Fruit fly (Drosophila melanogaster) whole organism, embryonic: ENCODE measurements around the gene CG42541.
"Not testable (repeated sequence)": the region's sequence is repeated elsewhere in the genome, so short reads cannot be mapped to it uniquely, and the experiment has no call there.

Experiments used
- Awh ChIP-seq: fragments of 200-800 bp; sonication (Bioruptor generic); IDR thresholded peaks from 2 replicates; pipeline ENCODE4, ENCODE4 v1.3.6; 2022; ENCODE audit warnings: missing biosample characterization, missing genetic modification characterization
- BEAF-32 ChIP-seq: fragments of 200-800 bp; sonication (Bioruptor generic); optimal IDR thresholded peaks from 3 replicates; lab custom pipeline; 2017; ENCODE audit warnings: missing biosample characterization, missing genetic modification characterization, mild to moderate bottlenecking, moderate library complexity, missing genetic modification reagents
- Bgb ChIP-seq: fragments of 200-800 bp; sonication (Bioruptor generic); IDR thresholded peaks from 2 replicates; pipeline ENCODE4 v1.3.6; 2022; ENCODE audit warnings: missing biosample characterization, missing genetic modification characterization; ENCODE audit not compliant: partially characterized antibody
- CG10543 ChIP-seq: fragments of 200-800 bp; sonication (Bioruptor generic); optimal IDR thresholded peaks from 3 replicates; lab custom pipeline; 2017; ENCODE audit warnings: missing biosample characterization, mild to moderate bottlenecking, missing genetic modification characterization, moderate library complexity
- CG10565 ChIP-seq: fragments of 200-800 bp; sonication (Bioruptor generic); optimal IDR thresholded peaks from 3 replicates; lab custom pipeline; 2016; ENCODE audit warnings: missing biosample characterization, mild to moderate bottlenecking, missing genetic modification characterization
- CG11398 ChIP-seq: fragments of 200-800 bp; sonication (Bioruptor generic); optimal IDR thresholded peaks from 2 replicates; lab custom pipeline; 2016; ENCODE audit warnings: missing biosample characterization, missing genetic modification characterization
- CG1233 ChIP-seq: fragments of 200-800 bp; sonication (Bioruptor generic); optimal IDR thresholded peaks from 4 replicates; lab custom pipeline; 2018; ENCODE audit warnings: missing biosample characterization, mild to moderate bottlenecking, missing genetic modification characterization
- CG13287 ChIP-seq: fragments of 200-800 bp; sonication (Bioruptor generic); IDR thresholded peaks from 2 replicates; pipeline ENCODE4 v1.3.6; 2022; ENCODE audit warnings: missing biosample characterization, missing genetic modification characterization; ENCODE audit not compliant: partially characterized antibody
- CG13624 ChIP-seq: fragments of 200-800 bp; sonication (Bioruptor generic); optimal IDR thresholded peaks from 2 replicates; lab custom pipeline; 2016; ENCODE audit warnings: missing biosample characterization, missing genetic modification characterization
- CG1603 ChIP-seq: fragments of 200-800 bp; sonication (Bioruptor generic); optimal IDR thresholded peaks from 2 replicates; lab custom pipeline; 2019; ENCODE audit warnings: missing biosample characterization, mild to moderate bottlenecking, missing genetic modification characterization, moderate library complexity
- CG2116 ChIP-seq: fragments of 200-800 bp; sonication (Bioruptor generic); optimal IDR thresholded peaks from 3 replicates; lab custom pipeline; 2018; ENCODE audit warnings: missing biosample characterization, mild to moderate bottlenecking, missing genetic modification characterization
- CG32767 ChIP-seq: fragments of 200-800 bp; sonication (Bioruptor generic); IDR thresholded peaks from 2 replicates; pipeline ENCODE4 v1.3.6; 2022; ENCODE audit warnings: missing biosample characterization, missing genetic modification characterization
- CG33213 ChIP-seq: fragments of 200-800 bp; sonication (Bioruptor generic); optimal IDR thresholded peaks from 3 replicates; lab custom pipeline; 2016; ENCODE audit warnings: missing biosample characterization, missing genetic modification characterization
- CG6791 ChIP-seq: fragments of 200-800 bp; sonication (Bioruptor generic); IDR thresholded peaks from 3 replicates; pipeline ENCODE4 v1.3.6; 2022; ENCODE audit warnings: missing biosample characterization, missing genetic modification characterization; ENCODE audit not compliant: partially characterized antibody
- CG7372 ChIP-seq: fragments of 200-800 bp; sonication (Bioruptor generic); IDR thresholded peaks from 2 replicates; pipeline ENCODE4 v1.3.6; 2022; ENCODE audit warnings: missing biosample characterization, missing genetic modification characterization
- CG7928 ChIP-seq: fragments of 200-800 bp; sonication (Bioruptor generic); optimal IDR thresholded peaks from 2 replicates; lab custom pipeline; 2017; ENCODE audit warnings: missing biosample characterization, mild to moderate bottlenecking, missing genetic modification characterization
- Doc3 ChIP-seq: fragments of 200-800 bp; sonication (Bioruptor generic); IDR thresholded peaks from 3 replicates; pipeline ENCODE4 v1.3.6; 2022; ENCODE audit warnings: missing biosample characterization, missing genetic modification characterization; ENCODE audit not compliant: partially characterized antibody
- Dref ChIP-seq: fragments of 200-800 bp; sonication (Bioruptor generic); IDR thresholded peaks from 2 replicates; pipeline ENCODE4 v1.3.6; 2022; ENCODE audit warnings: missing biosample characterization, missing genetic modification characterization
- Drgx ChIP-seq: fragments of 200-800 bp; sonication (Bioruptor generic); IDR thresholded peaks from 2 replicates; pipeline ENCODE4 v1.3.6; 2022; ENCODE audit warnings: missing biosample characterization, missing genetic modification characterization
- E2f2 ChIP-seq: fragments of 200-800 bp; sonication (Bioruptor generic); IDR thresholded peaks from 2 replicates; pipeline ENCODE4 v1.3.6; 2022; ENCODE audit warnings: missing biosample characterization, missing genetic modification characterization
- Ets97D ChIP-seq: fragments of 200-800 bp; sonication (Bioruptor generic); optimal IDR thresholded peaks from 3 replicates; lab custom pipeline; 2016; ENCODE audit warnings: missing biosample characterization, missing genetic modification characterization
- Hsf ChIP-seq: fragments of 200-800 bp; sonication (Bioruptor generic); optimal IDR thresholded peaks from 3 replicates; lab custom pipeline; 2016; ENCODE audit warnings: missing biosample characterization, missing genetic modification characterization
- Lhr ChIP-seq: fragments of 200-800 bp; sonication (Bioruptor generic); optimal IDR thresholded peaks from 3 replicates; lab custom pipeline; 2017; ENCODE audit warnings: mild to moderate bottlenecking, missing biosample characterization, missing genetic modification reagents, missing genetic modification characterization
- MESR4 ChIP-seq: fragments of 200-800 bp; sonication (Bioruptor generic); optimal IDR thresholded peaks from 2 replicates; lab custom pipeline; 2018; ENCODE audit warnings: missing biosample characterization, mild to moderate bottlenecking, missing genetic modification characterization, moderate library complexity
- Med ChIP-seq: fragments of 200-800 bp; sonication (Bioruptor generic); peaks from one replicate; lab custom pipeline; 2016; ENCODE audit warnings: missing biosample characterization, missing genetic modification characterization, mild to moderate bottlenecking, inconsistent platforms, moderate library complexity
- Nf-YC ChIP-seq: fragments of 200-800 bp; optimal IDR thresholded peaks from 3 replicates; lab custom pipeline; 2019; ENCODE audit warnings: missing biosample characterization, mild to moderate bottlenecking, missing genetic modification characterization, moderate library complexity
- Trl ChIP-seq, 3 experiments: fragments of >200 bp in 2 of 3; fragments of 200-800 bp in 1 of 3; sonication (Bioruptor generic) in 1 of 3; optimal IDR thresholded peaks; 2 replicates in 1 of 3; 3 replicates in 2 of 3; lab custom pipeline; 2016 to 2017; ENCODE audit warnings: missing biosample characterization in 1 of 3, missing genetic modification characterization in 1 of 3
- YL-1 ChIP-seq: fragments of 200-800 bp; sonication (Bioruptor generic); optimal IDR thresholded peaks from 3 replicates; lab custom pipeline; 2017; ENCODE audit warnings: missing biosample characterization, mild to moderate bottlenecking, missing genetic modification characterization
- amos ChIP-seq: fragments of 200-800 bp; sonication (Bioruptor generic); IDR thresholded peaks from 2 replicates; pipeline ENCODE4 v1.3.6; 2022; ENCODE audit warnings: missing biosample characterization, missing genetic modification characterization; ENCODE audit not compliant: partially characterized antibody
- ara ChIP-seq: fragments of 200-800 bp; sonication (Bioruptor generic); IDR thresholded peaks from 2 replicates; pipeline ENCODE4 v1.3.6; 2022; ENCODE audit warnings: missing biosample characterization, missing genetic modification characterization
- az2 ChIP-seq: fragments of 200-800 bp; sonication (Bioruptor generic); optimal IDR thresholded peaks from 3 replicates; lab custom pipeline; 2016; ENCODE audit warnings: missing biosample characterization, missing genetic modification characterization
- hbn ChIP-seq: fragments of 200-800 bp; sonication (Bioruptor generic); IDR thresholded peaks from 2 replicates; pipeline ENCODE4 v1.3.6; 2022; ENCODE audit warnings: missing biosample characterization, missing genetic modification characterization; ENCODE audit not compliant: partially characterized antibody
- knrl ChIP-seq: fragments of 200-800 bp; sonication (Bioruptor generic); IDR thresholded peaks from 3 replicates; pipeline ENCODE4 v1.3.6; 2022; ENCODE audit warnings: missing biosample characterization, missing genetic modification characterization; ENCODE audit not compliant: partially characterized antibody
- nerfin-2 ChIP-seq: fragments of 200-800 bp; sonication (Bioruptor generic); IDR thresholded peaks from 2 replicates; pipeline ENCODE4 v1.3.6; 2022; ENCODE audit warnings: missing biosample characterization, missing genetic modification characterization; ENCODE audit not compliant: partially characterized antibody
- pnt ChIP-seq: fragments of 200-800 bp; sonication (Bioruptor generic); optimal IDR thresholded peaks from 3 replicates; lab custom pipeline; 2016; ENCODE audit warnings: missing biosample characterization, missing genetic modification characterization
- pros ChIP-seq: fragments of 200-800 bp; sonication (Bioruptor generic); optimal IDR thresholded peaks from 3 replicates; lab custom pipeline; 2019; ENCODE audit warnings: missing biosample characterization, mild to moderate bottlenecking, missing genetic modification characterization, moderate library complexity
- shn ChIP-seq: fragments of 200-800 bp; sonication (Bioruptor generic); optimal IDR thresholded peaks from 3 replicates; lab custom pipeline; 2016; ENCODE audit warnings: missing biosample characterization, missing genetic modification characterization
- sim ChIP-seq: fragments of 200-800 bp; sonication (Bioruptor generic); IDR thresholded peaks from 2 replicates; pipeline ENCODE4 v1.3.6; 2022; ENCODE audit warnings: missing biosample characterization, missing genetic modification characterization
- sob ChIP-seq: fragments of 200-800 bp; sonication (Bioruptor generic); IDR thresholded peaks from 2 replicates; pipeline ENCODE4 v1.3.6; 2022; ENCODE audit warnings: missing biosample characterization, missing genetic modification characterization
- sqz ChIP-seq: fragments of 200-800 bp; sonication (Bioruptor generic); optimal IDR thresholded peaks from 3 replicates; lab custom pipeline; 2018; ENCODE audit warnings: missing biosample characterization, mild to moderate bottlenecking, missing genetic modification characterization
- unc-4 ChIP-seq: fragments of 200-800 bp; sonication (Bioruptor generic); IDR thresholded peaks from 2 replicates; pipeline ENCODE4 v1.3.6; 2022; ENCODE audit warnings: missing biosample characterization, missing genetic modification characterization; ENCODE audit not compliant: partially characterized antibody
- vnd ChIP-seq: fragments of 200-800 bp; sonication (Bioruptor generic); IDR thresholded peaks from 3 replicates; pipeline ENCODE4 v1.3.6; 2022; ENCODE audit warnings: missing biosample characterization, missing genetic modification characterization; ENCODE audit not compliant: partially characterized antibody
- wor ChIP-seq: fragments of 200-800 bp; sonication (Bioruptor generic); IDR thresholded peaks from 2 replicates; pipeline ENCODE4 v1.3.6; 2022; ENCODE audit warnings: missing biosample characterization, missing genetic modification characterization
- yki ChIP-seq: fragments of >200 bp; optimal IDR thresholded peaks from 3 replicates; lab custom pipeline; 2018
- zf30C ChIP-seq: fragments of 200-800 bp; sonication (Bioruptor generic); optimal IDR thresholded peaks from 3 replicates; lab custom pipeline; 2018; ENCODE audit warnings: missing biosample characterization, mild to moderate bottlenecking, missing genetic modification characterization

CG42541 gene

dm6 chrX:3948889-3949288 lies 18.5 kb upstream of the CG42541 start, which contains the start of gene Vap33 (continued):
- TF ChIP-seq CG10565 (GFP tag; lab: Kevin White, UChicago) (no peak), Ets97D (GFP tag; lab: Kevin White, UChicago) (no peak), nerfin-2 (GFP tag; lab: Robert Waterston, UW) (peak; percentile 86), Awh (GFP tag; lab: Robert Waterston, UW) (no peak), CG33213 (GFP tag; lab: Kevin White, UChicago) (no peak), MESR4 (GFP tag; lab: Kevin White, UChicago) (peak; percentile 57), CG13287 (GFP tag; lab: Robert Waterston, UW) (peak; percentile 91), Lhr (GFP tag; lab: Kevin White, UChicago) (no peak), BEAF-32 (GFP tag; lab: Kevin White, UChicago) (peak; percentile 78), unc-4 (GFP tag; lab: Robert Waterston, UW) (peak; percentile 90), sqz (peak; percentile 75), CG7372 (GFP tag; lab: Robert Waterston, UW) (no peak), sob (no peak), hbn (peak; percentile 86), YL-1 (GFP tag; lab: Kevin White, UChicago) (peak; percentile 2), knrl (GFP tag; lab: Robert Waterston, UW) (peak; percentile 94), zf30C (GFP tag; lab: Kevin White, UChicago) (no peak), shn (GFP tag; lab: Kevin White, UChicago) (no peak), Doc3 (GFP tag; lab: Robert Waterston, UW) (peak; percentile 92), CG2116 (GFP tag; lab: Kevin White, UChicago) (peak; percentile 42), CG1233 (GFP tag; lab: Kevin White, UChicago) (no peak), E2f2 (GFP tag; lab: Robert Waterston, UW) (0 out of 2 replicates have a peak, but pooled peaks have one; percentile 12), Dref (GFP tag; lab: Robert Waterston, UW) (peak; percentile 73), vnd (peak; percentile 91), CG13624 (no peak)

dm6 chrX:3944743-3945142 lies 14.4 kb upstream of the CG42541 start, which contains the start of gene Gem4c:
Gem4c (plus strand) TSS chrX:3945043.
- TF ChIP-seq CG11398 (GFP tag; lab: Kevin White, UChicago); yki (lab: Kevin White, UChicago); CG32767 (GFP tag; lab: Robert Waterston, UW): not testable (repeated sequence)

- TF ChIP-seq sim (GFP tag; lab: Robert Waterston, UW); pros (GFP tag; lab: Kevin White, UChicago); Drgx (GFP tag; lab: Robert Waterston, UW): not testable (repeated sequence)
These were observed 10.2 kb upstream of the CG42541 start, which contains the start of gene Gem4b for dm6 chrX:3940547-3940946. Gem4b (plus strand) TSS chrX:3940847.

dm6 chrX:3936174-3936573 lies 5.8 kb upstream of the CG42541 start, which contains the start of the genes CG2938 and Glos:
CG2938 (minus strand) TSS chrX:3936469.
Glos (plus strand) TSS chrX:3936517.
- TF ChIP-seq Med (peak; percentile 50), Bgb (GFP tag; lab: Robert Waterston, UW) (peak; percentile 62), CG2116 (GFP tag; lab: Kevin White, UChicago) (peak; percentile 84), amos (GFP tag; lab: Robert Waterston, UW) (peak; percentile 61; the same call in 1 of the 2 replicates), Trl (optimal IDR thresholded peaks at IDR 0.05; lab: Kevin White, UChicago) (no peak), Trl (GFP tag; optimal IDR thresholded peaks at IDR 0.05; lab: Kevin White, UChicago) (no peak), CG6791 (GFP tag; lab: Robert Waterston, UW) (peak; percentile 68; the same call in 2 of the 3 replicates), pnt (GFP tag; lab: Kevin White, UChicago) (no peak), ara (GFP tag; lab: Robert Waterston, UW) (no peak), wor (GFP tag; lab: Robert Waterston, UW) (no peak), Hsf (no peak), BEAF-32 (GFP tag; lab: Kevin White, UChicago) (peak; percentile 76), az2 (GFP tag; lab: Kevin White, UChicago) (no peak), hbn (peak; percentile 67), CG1603 (peak; percentile 13), CG10543 (GFP tag; lab: Kevin White, UChicago) (no peak), CG7928 (GFP tag; lab: Kevin White, UChicago) (no peak), Nf-YC (tag; lab: Kevin White, UChicago) (no peak)
